Worm (Caenorhabditis elegans): ENCODE data around the gene cdk-4.

cdk-4 gene

DNA sequence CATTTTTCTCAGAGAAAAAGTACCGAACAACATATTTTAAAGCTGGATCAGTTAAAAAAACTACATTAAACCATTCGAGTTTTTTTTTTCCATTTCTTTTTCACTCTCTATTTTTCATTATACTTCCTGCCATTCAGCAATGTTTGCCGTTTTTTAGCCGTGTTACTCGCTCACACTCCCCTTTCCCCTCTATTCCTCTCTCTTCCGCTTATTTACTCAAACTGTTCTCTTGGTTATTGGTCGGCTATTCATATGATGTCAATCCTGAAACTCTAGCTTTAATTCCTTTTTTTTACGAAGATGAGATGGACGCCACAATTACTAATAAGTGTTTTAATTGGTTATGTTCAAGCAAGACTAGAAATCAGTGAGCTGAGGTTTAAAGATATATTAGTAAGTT is 46.9 kb downstream of the cdk-4 start, which contains the start of gene tre-4:
Gene tre-4, plus strand, starts transcription at position 301 of the 400 bp plus-strand sequence.
- TF ChIP-seq F13H6.1 (tag; optimal IDR thresholded peaks at IDR 0.05), result no peak
- peak; percentile 39 for TF ChIP-seq unc-55 (GFP tag; optimal IDR thresholded peaks at IDR 0.05)
- TF ChIP-seq nhr-25 (tag; optimal IDR thresholded peaks at IDR 0.05), result no peak

DNA sequence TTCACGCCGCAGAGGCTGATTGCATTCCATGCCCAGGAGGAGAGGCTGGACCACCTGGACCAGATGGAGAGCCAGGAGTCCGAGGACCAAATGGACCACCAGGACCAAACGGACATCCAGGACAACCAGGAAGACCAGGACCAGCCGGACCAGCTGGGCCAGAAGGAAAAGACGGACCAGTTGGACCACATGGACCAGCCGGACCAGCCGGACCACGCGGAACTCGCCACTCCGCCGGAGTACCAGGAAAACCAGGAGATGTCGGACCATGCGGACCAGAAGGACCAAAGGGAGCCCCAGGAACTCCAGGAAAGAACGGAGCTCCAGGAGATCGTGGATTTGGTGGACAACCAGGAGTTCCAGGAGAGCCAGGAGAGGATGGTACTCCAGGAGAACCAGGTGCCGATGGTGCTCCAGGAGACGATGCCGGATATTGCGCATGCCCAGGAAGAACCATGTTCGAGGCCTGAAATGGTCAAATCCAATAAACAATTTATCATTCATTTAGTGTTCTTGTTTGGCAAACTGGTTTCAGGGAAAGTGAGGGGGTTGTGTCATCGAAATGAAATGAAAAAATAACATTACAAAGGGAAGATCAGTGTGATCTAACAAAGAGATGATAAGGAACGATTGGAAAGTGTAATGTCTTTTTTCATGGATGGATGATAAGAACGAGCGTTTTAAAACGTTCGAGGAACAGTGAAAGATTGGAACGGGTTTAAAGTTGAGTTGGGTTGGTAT is 48.6 kb downstream of the cdk-4 start:
- TF ChIP-seq fos-1 (tag; optimal IDR thresholded peaks at IDR 0.05) (peak; percentile 0), C34F6.9 (tag; optimal IDR thresholded peaks at IDR 0.05) (no peak), sma-3 (GFP tag; optimal IDR thresholded peaks at IDR 0.05) (peak; percentile 23)

DNA sequence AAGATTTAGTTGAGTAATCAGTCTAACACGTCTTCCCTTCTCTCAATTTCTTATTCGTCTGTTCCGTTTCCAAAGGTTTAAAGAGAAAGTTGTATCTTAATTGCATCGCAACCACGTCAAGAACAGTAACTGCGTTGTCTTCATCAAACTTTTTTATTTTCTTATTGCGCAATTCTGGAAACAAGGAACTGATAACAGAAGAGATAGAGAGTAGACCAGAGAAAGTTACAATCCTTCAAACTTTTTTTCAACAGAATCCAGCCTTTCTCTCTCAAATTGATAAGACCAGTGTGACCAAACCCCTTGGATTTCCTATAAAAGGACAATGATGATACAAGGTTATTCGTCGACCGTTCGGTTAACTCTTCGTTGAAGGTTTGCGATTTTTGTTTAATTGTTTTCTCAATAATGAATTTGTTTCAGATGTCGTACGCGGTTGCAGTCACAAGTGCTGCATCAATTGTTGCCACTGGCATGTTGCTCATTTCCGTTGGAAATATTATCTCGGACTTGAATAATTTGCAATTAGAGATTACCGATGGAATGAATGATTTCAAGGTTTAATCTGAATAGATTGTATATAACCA is 49.6 kb downstream of the cdk-4 start, which contains the start of gene col-184:
Gene col-184, plus strand, starts transcription at position 409 of the 587 bp plus-strand sequence.
- peak; percentile 49 for TF ChIP-seq blmp-1 (tag; optimal IDR thresholded peaks at IDR 0.05; ENCODE audit: insufficient read depth)
- no peak for TF ChIP-seq lin-11 (tag; optimal IDR thresholded peaks at IDR 0.05)
- TF ChIP-seq sma-3 (GFP tag; optimal IDR thresholded peaks at IDR 0.05), result peak; percentile 65

DNA sequence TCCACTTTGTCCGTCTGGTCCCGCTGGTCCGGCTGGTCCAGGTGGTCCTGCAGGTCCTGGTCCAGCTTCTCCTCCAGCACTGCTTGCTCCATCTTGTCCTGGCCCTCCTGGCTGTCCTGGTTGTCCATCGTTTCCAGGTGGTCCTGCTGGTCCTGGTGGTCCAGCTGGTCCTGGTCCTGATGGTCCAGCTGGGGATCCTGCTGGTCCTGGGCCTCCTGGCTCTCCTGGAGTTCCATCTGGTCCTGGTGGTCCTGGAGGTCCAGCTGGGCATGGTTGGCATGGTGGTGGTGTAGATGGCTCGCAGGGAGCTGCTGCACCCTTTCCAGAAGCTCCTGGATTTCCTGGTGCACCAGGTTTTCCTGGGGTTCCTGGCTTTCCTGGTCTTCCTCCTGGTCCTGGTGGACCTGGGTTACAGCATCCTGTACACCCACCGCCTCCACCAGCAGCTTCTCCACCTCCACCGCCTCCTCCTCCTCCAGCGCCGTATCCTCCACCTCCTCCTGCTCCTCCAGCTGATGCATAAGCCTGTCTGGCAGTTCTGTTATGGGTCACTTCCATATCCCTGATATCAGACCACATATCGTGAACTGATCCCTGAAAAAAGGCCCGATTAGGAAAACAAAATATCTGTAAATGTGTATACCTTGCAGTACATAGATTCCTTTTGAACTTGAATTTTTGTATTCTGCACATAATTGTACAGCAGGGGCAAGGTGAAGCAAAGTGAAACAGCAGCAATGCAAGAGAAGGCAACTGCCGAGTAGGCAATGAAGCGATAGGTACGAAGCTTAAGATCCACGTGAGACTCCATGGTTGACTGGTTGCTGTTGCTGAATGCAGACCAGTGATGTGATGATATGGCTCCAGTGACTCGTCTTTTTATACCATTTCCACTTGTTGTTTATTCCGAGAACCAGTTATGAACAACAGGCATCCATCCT is 51.5 kb downstream of the cdk-4 start, which contains the start of gene col-183:
Gene col-183, minus strand, starts transcription at position 839 of the 941 bp plus-strand sequence.
- TF ChIP-seq nhr-23 (tag; optimal IDR thresholded peaks at IDR 0.05), result no peak

Data from whole organism, L2 larva.